Fruit fly (Drosophila melanogaster): Measurements from ENCODE around the gene Rsph9.

Gene Rsph9

DNA sequence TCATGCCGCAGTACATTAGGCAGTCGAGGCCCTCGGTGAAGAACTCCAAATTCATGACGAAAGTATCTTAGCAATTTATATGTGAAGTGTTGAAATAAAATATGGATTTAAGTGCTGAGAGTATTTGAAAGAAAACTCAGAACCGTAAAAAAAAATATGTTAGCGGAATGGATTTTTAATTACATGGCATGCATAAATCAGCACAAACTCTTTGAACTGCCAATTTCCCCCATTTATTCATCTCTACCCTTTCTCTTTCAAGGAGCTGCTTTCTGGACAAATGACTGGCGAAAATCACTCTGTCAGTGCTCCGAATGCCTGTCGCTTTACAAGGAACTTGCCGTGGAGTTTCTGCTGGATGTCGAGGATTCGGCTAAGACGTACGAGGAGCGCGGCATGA lies at the start of gene Rsph9:
Gene Rsph9 (minus strand): TSS at position 101 of the 400 bp plus-strand sequence.
- TF ChIP-seq gl (tag; optimal IDR thresholded peaks at IDR 0.05) (no peak), fd96Ca (GFP tag; IDR thresholded peaks at IDR 0.05) (no peak), CG17806 (tag; optimal IDR thresholded peaks at IDR 0.05) (no peak), CG10348 (GFP tag; IDR thresholded peaks at IDR 0.05) (no peak), Snoo (tag; optimal IDR thresholded peaks at IDR 0.05) (no peak), CG8159 (tag; optimal IDR thresholded peaks at IDR 0.05) (no peak), CG32121 (GFP tag; IDR thresholded peaks at IDR 0.05) (no peak), CG8301 (tag; optimal IDR thresholded peaks at IDR 0.05) (no peak), CG14655 (GFP tag; optimal IDR thresholded peaks at IDR 0.05) (no peak), Pif1B (GFP tag; optimal IDR thresholded peaks at IDR 0.05) (no peak)

dm6 chr2L:17457944-17458343 lies 45.5 kb upstream of the Rsph9 start, which contains the start of gene CG18563:
TSS of gene CG18563 (minus strand) at chr2L:17458044.
- TF ChIP-seq CG32121 (GFP tag; IDR thresholded peaks at IDR 0.05) (no peak), CG15710 (tag; optimal IDR thresholded peaks at IDR 0.05) (no peak), fd96Ca (GFP tag; IDR thresholded peaks at IDR 0.05) (no peak), rn (GFP tag; IDR thresholded peaks at IDR 0.05) (no peak), CG4496 (GFP tag; IDR thresholded peaks at IDR 0.05) (no peak), Snoo (tag; optimal IDR thresholded peaks at IDR 0.05) (no peak), CG17806 (tag; optimal IDR thresholded peaks at IDR 0.05) (no peak), gl (tag; optimal IDR thresholded peaks at IDR 0.05) (no peak), CG8159 (tag; optimal IDR thresholded peaks at IDR 0.05) (no peak), CG10348 (GFP tag; IDR thresholded peaks at IDR 0.05) (no peak), CG13204 (GFP tag; optimal IDR thresholded peaks at IDR 0.05) (no peak), CG8301 (tag; optimal IDR thresholded peaks at IDR 0.05) (no peak), CG34367 (tag; optimal IDR thresholded peaks at IDR 0.05) (no peak), Pif1B (GFP tag; optimal IDR thresholded peaks at IDR 0.05) (no peak), EcR (GFP tag; optimal IDR thresholded peaks at IDR 0.05) (no peak), Pif1A (GFP tag; optimal IDR thresholded peaks at IDR 0.05) (no peak), CG12605 (GFP tag; IDR thresholded peaks at IDR 0.05) (no peak), D1 (tag; optimal IDR thresholded peaks at IDR 0.05) (no peak), CG14655 (GFP tag; optimal IDR thresholded peaks at IDR 0.05) (no peak)

dm6 chr2L:17455823-17456222 lies 43.4 kb upstream of the Rsph9 start, which contains the start of gene SPH93:
TSS of gene SPH93 (minus strand) at chr2L:17455923.
- no peak for TF ChIP-seq D1 (tag; optimal IDR thresholded peaks at IDR 0.05)
- no peak for TF ChIP-seq EcR (GFP tag; optimal IDR thresholded peaks at IDR 0.05)
- TF ChIP-seq CG10348 (GFP tag; IDR thresholded peaks at IDR 0.05), result no peak
- TF ChIP-seq CG4496 (GFP tag; IDR thresholded peaks at IDR 0.05), result no peak
- TF ChIP-seq CG14655 (GFP tag; optimal IDR thresholded peaks at IDR 0.05), result no peak
- TF ChIP-seq CG17806 (tag; optimal IDR thresholded peaks at IDR 0.05), result no peak
- TF ChIP-seq CG34367 (tag; optimal IDR thresholded peaks at IDR 0.05), result no peak
- TF ChIP-seq rn (GFP tag; IDR thresholded peaks at IDR 0.05), result no peak
- TF ChIP-seq Pif1A (GFP tag; optimal IDR thresholded peaks at IDR 0.05), result no peak
- TF ChIP-seq CG12605 (GFP tag; IDR thresholded peaks at IDR 0.05), result no peak
- no peak for TF ChIP-seq Snoo (tag; optimal IDR thresholded peaks at IDR 0.05)
- no peak for TF ChIP-seq Pif1B (GFP tag; optimal IDR thresholded peaks at IDR 0.05)
- TF ChIP-seq CG13204 (GFP tag; optimal IDR thresholded peaks at IDR 0.05), result no peak
- no peak for TF ChIP-seq CG8159 (tag; optimal IDR thresholded peaks at IDR 0.05)
- TF ChIP-seq CG15710 (tag; optimal IDR thresholded peaks at IDR 0.05), result no peak
- TF ChIP-seq gl (tag; optimal IDR thresholded peaks at IDR 0.05), result no peak
- TF ChIP-seq CG32121 (GFP tag; IDR thresholded peaks at IDR 0.05), result no peak

DNA sequence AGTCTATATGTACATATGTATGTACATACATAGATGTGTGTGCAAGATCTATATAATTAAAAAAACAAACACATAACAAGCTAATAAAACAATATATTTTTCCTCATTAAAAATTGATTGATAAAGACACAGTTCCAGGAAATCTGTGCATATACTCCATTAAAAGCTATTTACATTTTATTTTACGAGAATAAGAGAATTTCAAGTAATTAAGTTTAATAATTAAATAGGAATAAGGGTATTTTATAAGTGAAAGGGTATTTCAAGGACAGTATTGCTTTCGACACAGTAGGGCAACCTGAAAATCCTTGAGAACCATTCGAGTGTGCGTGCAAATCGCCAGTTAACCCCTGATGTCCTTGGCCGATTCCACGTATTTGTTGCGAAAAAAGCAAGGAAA lies 40.2 kb upstream of the Rsph9 start, which contains the start of gene CG5050:
Gene CG5050 (plus strand): TSS at position 301 of the 400 bp plus-strand sequence.
- no peak for TF ChIP-seq rn (GFP tag; IDR thresholded peaks at IDR 0.05)
- TF ChIP-seq CG4496 (GFP tag; IDR thresholded peaks at IDR 0.05), result no peak
- no peak for TF ChIP-seq CG12605 (GFP tag; IDR thresholded peaks at IDR 0.05)
- no peak for TF ChIP-seq CG8301 (tag; optimal IDR thresholded peaks at IDR 0.05)
- TF ChIP-seq CG9948 (tag; optimal IDR thresholded peaks at IDR 0.05), result no peak
- TF ChIP-seq CG10348 (GFP tag; IDR thresholded peaks at IDR 0.05), result no peak
- TF ChIP-seq CG34367 (tag; optimal IDR thresholded peaks at IDR 0.05), result no peak
- TF ChIP-seq CG15710 (tag; optimal IDR thresholded peaks at IDR 0.05), result no peak
- TF ChIP-seq CG32121 (GFP tag; IDR thresholded peaks at IDR 0.05), result no peak
- no peak for TF ChIP-seq Snoo (tag; optimal IDR thresholded peaks at IDR 0.05)

dm6 chr2L:17452084-17452483 lies 39.7 kb upstream of the Rsph9 start:
- no peak for TF ChIP-seq Pif1A (GFP tag; optimal IDR thresholded peaks at IDR 0.05)
- no peak for TF ChIP-seq CG10348 (GFP tag; IDR thresholded peaks at IDR 0.05)
- no peak for TF ChIP-seq Ets98B (GFP tag; IDR thresholded peaks at IDR 0.05)
- no peak for TF ChIP-seq rn (GFP tag; IDR thresholded peaks at IDR 0.05)
- no peak for TF ChIP-seq CG17806 (tag; optimal IDR thresholded peaks at IDR 0.05)
- TF ChIP-seq CG8301 (tag; optimal IDR thresholded peaks at IDR 0.05), result no peak
- TF ChIP-seq CG14655 (GFP tag; optimal IDR thresholded peaks at IDR 0.05), result no peak
- TF ChIP-seq CG9948 (tag; optimal IDR thresholded peaks at IDR 0.05), result no peak
- TF ChIP-seq CG12605 (GFP tag; IDR thresholded peaks at IDR 0.05), result no peak
- no peak for TF ChIP-seq CG8159 (tag; optimal IDR thresholded peaks at IDR 0.05)
- no peak for TF ChIP-seq Pif1B (GFP tag; optimal IDR thresholded peaks at IDR 0.05)
- TF ChIP-seq CG4496 (GFP tag; IDR thresholded peaks at IDR 0.05), result no peak
- no peak for TF ChIP-seq fd96Ca (GFP tag; IDR thresholded peaks at IDR 0.05)
- TF ChIP-seq CG13204 (GFP tag; optimal IDR thresholded peaks at IDR 0.05), result no peak
- TF ChIP-seq D1 (tag; optimal IDR thresholded peaks at IDR 0.05), result no peak
- TF ChIP-seq CG34367 (tag; optimal IDR thresholded peaks at IDR 0.05), result no peak
- TF ChIP-seq gl (tag; optimal IDR thresholded peaks at IDR 0.05), result no peak

Data from whole organism, pupa.